Fruit fly (Drosophila melanogaster): Measurements from ENCODE around the gene RhoGEF3.

DNA sequence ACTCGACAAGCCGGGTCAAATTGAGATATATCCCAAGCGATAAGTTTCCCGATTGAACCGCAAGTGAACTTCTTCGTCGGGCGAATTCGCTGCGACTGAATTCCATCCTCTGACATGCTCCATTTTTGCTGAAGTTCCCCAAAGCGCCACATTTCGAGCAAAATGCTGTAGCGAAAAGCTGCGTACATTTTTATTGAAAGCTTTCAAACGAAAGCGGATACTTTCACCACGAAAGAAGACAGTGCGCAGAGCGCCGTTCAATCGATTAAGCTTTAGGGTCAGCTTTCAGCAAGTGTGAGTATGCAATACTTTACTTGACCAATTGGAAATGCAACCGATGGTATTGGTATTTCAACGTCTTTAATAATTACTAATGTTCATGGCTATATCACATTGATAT is 65.6 kb downstream of the RhoGEF3 start, which contains the start of gene mthl10:
- TF ChIP-seq h (optimal IDR thresholded peaks at IDR 0.05) (no peak), onecut (GFP tag; IDR thresholded peaks at IDR 0.05) (peak; percentile 89), CG18764 (GFP tag; optimal IDR thresholded peaks at IDR 0.05) (no peak), Drgx (GFP tag; IDR thresholded peaks at IDR 0.05) (no peak), psq (GFP tag; optimal IDR thresholded peaks at IDR 0.05) (no peak), Kr (GFP tag; optimal IDR thresholded peaks at IDR 0.05) (no peak), en (GFP tag; optimal IDR thresholded peaks at IDR 0.05) (no peak), kay (GFP tag; optimal IDR thresholded peaks at IDR 0.05) (no peak), disco-r (GFP tag; optimal IDR thresholded peaks at IDR 0.05) (no peak), CG30431 (GFP tag; optimal IDR thresholded peaks at IDR 0.05) (no peak)

All from whole organism, embryonic.